Worm (Caenorhabditis elegans): ENCODE measurements around the gene T04G9.4.

Gene T04G9.4

DNA sequence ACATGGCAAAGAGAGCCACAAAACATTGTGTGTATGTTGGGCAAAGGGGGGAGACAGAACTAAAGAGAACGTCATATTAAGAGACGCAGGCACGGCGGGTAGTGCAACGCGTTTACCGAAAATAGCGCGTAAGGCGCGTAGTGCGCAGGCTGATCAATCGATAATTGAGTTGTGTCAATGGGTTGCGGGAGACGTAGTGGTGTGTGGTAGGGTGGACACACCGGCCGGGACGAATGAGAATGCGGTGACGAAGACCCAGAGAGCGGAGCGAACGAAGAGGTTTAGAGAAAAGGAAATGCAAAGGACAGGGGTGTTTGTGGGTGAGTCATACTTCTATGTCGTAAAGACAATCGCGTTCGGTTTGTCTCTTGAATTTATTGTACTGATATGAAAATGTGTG is 44.5 kb upstream of the T04G9.4 start (continued):
- TF ChIP-seq let-607 (tag; optimal IDR thresholded peaks at IDR 0.05), result peak in 1 of 2 experiments; percentile 43
- TF ChIP-seq somi-1 (GFP tag; optimal IDR thresholded peaks at IDR 0.05), result no peak
- TF ChIP-seq F39B2.1 (GFP tag; IDR thresholded peaks at IDR 0.05), result no peak
- no peak for TF ChIP-seq ceh-40 (GFP tag; IDR thresholded peaks at IDR 0.05)
- TF ChIP-seq unc-62 (GFP tag; optimal IDR thresholded peaks at IDR 0.05), result peak; percentile 13
- TF ChIP-seq sdz-38 (tag; optimal IDR thresholded peaks at IDR 0.05), result no peak
- TF ChIP-seq K11D2.4 (GFP tag; IDR thresholded peaks at IDR 0.05), result peak; percentile 71; the same call in 1 of the 2 replicates
- TF ChIP-seq ekl-4 (GFP tag; IDR thresholded peaks at IDR 0.05), result no peak
- TF ChIP-seq lin-35 (GFP tag; optimal IDR thresholded peaks at IDR 0.05), result peak in 1 of 3 experiments; percentile 24
- TF ChIP-seq nfyb-1 (GFP tag; IDR thresholded peaks at IDR 0.05), result peak; percentile 77
- TF ChIP-seq bed-2 (GFP tag; IDR thresholded peaks at IDR 0.05), result peak; percentile 72
- TF ChIP-seq Y56A3A.18 (GFP tag; IDR thresholded peaks at IDR 0.05), result peak; percentile 61; the same call in 1 of the 2 replicates
- TF ChIP-seq F23B12.7 (tag; optimal IDR thresholded peaks at IDR 0.05; ENCODE audit: insufficient read depth), result no peak
- peak; percentile 31 for TF ChIP-seq K12H6.12 (tag; optimal IDR thresholded peaks at IDR 0.05)
- no peak for TF ChIP-seq cebp-2 (GFP tag; IDR thresholded peaks at IDR 0.05)
- no peak for TF ChIP-seq ceh-79 (tag; optimal IDR thresholded peaks at IDR 0.05)
- no peak for TF ChIP-seq mes-4 (tag; optimal IDR thresholded peaks at IDR 0.05)
- 0 out of 2 replicates have a peak, but pooled peaks have one; percentile 30 for TF ChIP-seq egl-44 (GFP tag; IDR thresholded peaks at IDR 0.05)
- TF ChIP-seq chd-7 (tag; optimal IDR thresholded peaks at IDR 0.05), result peak; percentile 47
- peak; percentile 50 for TF ChIP-seq ztf-26 (tag; optimal IDR thresholded peaks at IDR 0.05)
- peak; percentile 42 for TF ChIP-seq ZK185.1 (tag; optimal IDR thresholded peaks at IDR 0.05; ENCODE audit: poor library complexity, severe bottlenecking)
- TF ChIP-seq nhr-90 (tag; optimal IDR thresholded peaks at IDR 0.05), result no peak
- no peak for TF ChIP-seq madf-3 (GFP tag; IDR thresholded peaks at IDR 0.05)

- TF ChIP-seq C06A6.2 (GFP tag; conservative IDR thresholded peaks at IDR 0.05) (no peak), ztf-28 (GFP tag; IDR thresholded peaks at IDR 0.05) (no peak), Y95B8A.8 (GFP tag; IDR thresholded peaks at IDR 0.05) (no peak), F22D6.2 (tag; optimal IDR thresholded peaks at IDR 0.05) (no peak), madf-10 (tag; optimal IDR thresholded peaks at IDR 0.05) (no peak), ceh-79 (tag; optimal IDR thresholded peaks at IDR 0.05) (no peak)
Measured at ce11 chrX:729062-729461, 43.2 kb upstream of the T04G9.4 start.

ce11 chrX:735572-735971 is 36.7 kb upstream of the T04G9.4 start, which contains the start of gene npr-19:
Gene npr-19 (minus strand): TSS chrX:735672.
- TF ChIP-seq nhr-90 (tag; optimal IDR thresholded peaks at IDR 0.05) (no peak), ztf-6 (GFP tag; IDR thresholded peaks at IDR 0.05) (no peak), akir-1 (GFP tag; optimal IDR thresholded peaks at IDR 0.05) (no peak), gei-17 (GFP tag; optimal IDR thresholded peaks at IDR 0.05) (no peak), madf-10 (tag; optimal IDR thresholded peaks at IDR 0.05) (no peak), ztf-25 (GFP tag; IDR thresholded peaks at IDR 0.05) (no peak), lag-1 (GFP tag; IDR thresholded peaks at IDR 0.05) (no peak), ceh-100 (GFP tag; IDR thresholded peaks at IDR 0.05) (no peak), ztf-3 (GFP tag; optimal IDR thresholded peaks at IDR 0.05) (no peak), xnd-1 (tag; optimal IDR thresholded peaks at IDR 0.05) (no peak), nhr-179 (tag; optimal IDR thresholded peaks at IDR 0.05) (no peak), lin-26 (GFP tag; IDR thresholded peaks at IDR 0.05) (no peak), F33H1.4 (GFP tag; IDR thresholded peaks at IDR 0.05) (no peak), lsl-1 (GFP tag; optimal IDR thresholded peaks at IDR 0.05) (no peak), mcd-1 (GFP tag; IDR thresholded peaks at IDR 0.05) (no peak), D2030.7 (GFP tag; IDR thresholded peaks at IDR 0.05) (no peak), Y67H2A.10 (GFP tag; conservative IDR thresholded peaks at IDR 0.05) (no peak), rpc-1 (optimal IDR thresholded peaks at IDR 0.05) (no peak), rpc-1 (tag; optimal IDR thresholded peaks at IDR 0.05) (no peak), unc-130 (GFP tag; optimal IDR thresholded peaks at IDR 0.05) (no peak), F37B4.10 (GFP tag; IDR thresholded peaks at IDR 0.05) (no peak)
